Worm (Caenorhabditis elegans) whole organism, young adult: ENCODE measurements around the gene C16C10.1.

Experiments used
- B0261.1 ChIP-seq: sonication (generic microtip); optimal IDR thresholded peaks from 2 replicates; lab custom pipeline; 2016; ENCODE audit warnings: mild to moderate bottlenecking, missing genetic modification characterization, moderate library complexity, missing compliant biosample characterization
- B0336.3 ChIP-seq: fragments of 200-800 bp; sonication (Bioruptor generic); IDR thresholded peaks from 2 replicates; pipeline ENCODE4 v1.3.6; 2022; ENCODE audit warnings: missing genetic modification characterization, missing compliant biosample characterization
- C06A6.2 ChIP-seq: fragments of 200-800 bp; sonication (Bioruptor generic); conservative IDR thresholded peaks from 2 replicates; pipeline ENCODE4 v1.3.6; 2022; ENCODE audit warnings: missing genetic modification characterization, missing compliant biosample characterization
- F23B12.7 ChIP-seq: sonication (generic microtip); optimal IDR thresholded peaks from 2 replicates; lab custom pipeline; 2017; ENCODE audit warnings: missing genetic modification characterization, mild to moderate bottlenecking, missing compliant biosample characterization, antibody characterized with exemption, moderate library complexity; ENCODE audit not compliant: insufficient read depth
- F33H1.4 ChIP-seq: fragments of 200-800 bp; sonication (Bioruptor generic); IDR thresholded peaks from 2 replicates; pipeline ENCODE4 v1.3.6; 2022; ENCODE audit warnings: missing genetic modification reagents, missing genetic modification characterization, missing compliant biosample characterization
- F37B4.10 ChIP-seq: fragments of 200-800 bp; sonication (Bioruptor generic); IDR thresholded peaks from 2 replicates; pipeline ENCODE4 v1.3.6; 2022; ENCODE audit warnings: missing genetic modification characterization, missing compliant biosample characterization
- Y53F4B.3 ChIP-seq: fragments of 200-800 bp; sonication (Bioruptor generic); IDR thresholded peaks from 2 replicates; pipeline ENCODE4 v1.3.6; 2022; ENCODE audit warnings: missing genetic modification reagents, missing genetic modification characterization, missing compliant biosample characterization
- Y67H2A.10 ChIP-seq: fragments of 200-800 bp; sonication (Bioruptor generic); conservative IDR thresholded peaks from 2 replicates; pipeline ENCODE4 v1.3.6; 2022; ENCODE audit warnings: missing genetic modification reagents, missing genetic modification characterization, missing compliant biosample characterization
- Y79H2A.3 ChIP-seq: fragments of 200-800 bp; sonication (Bioruptor generic); conservative IDR thresholded peaks from 2 replicates; pipeline ENCODE4 v1.3.6; 2022; ENCODE audit warnings: missing genetic modification reagents, missing genetic modification characterization, missing compliant biosample characterization
- ZK185.1 ChIP-seq: sonication (generic microtip); optimal IDR thresholded peaks from 2 replicates; lab custom pipeline; 2016; ENCODE audit warnings: mild to moderate bottlenecking, missing genetic modification characterization, missing compliant biosample characterization; ENCODE audit not compliant: poor library complexity, severe bottlenecking
- akir-1 ChIP-seq: fragments of 200-800 bp; sonication (Bioruptor generic); optimal IDR thresholded peaks from 2 replicates; lab custom pipeline; 2018; ENCODE audit warnings: mild to moderate bottlenecking, missing genetic modification characterization, moderate library complexity, missing compliant biosample characterization
- ama-1 ChIP-seq, 3 experiments: fragments of 150-350 bp in 1 of 3; sonication (generic microtip) in 2 of 3; optimal IDR thresholded peaks; 2 replicates each; lab custom pipeline; 2014 to 2018; ENCODE audit warnings: missing biosample characterization in 2 of 3, missing genetic modification characterization in 2 of 3, missing genetic modification reagents in 2 of 3
- atf-7 ChIP-seq: sonication (generic microtip); optimal IDR thresholded peaks from 2 replicates; lab custom pipeline; 2017; ENCODE audit warnings: mild to moderate bottlenecking, missing genetic modification characterization, missing compliant biosample characterization
- athp-1 ChIP-seq: sonication (generic microtip); optimal IDR thresholded peaks from 2 replicates; lab custom pipeline; 2017; ENCODE audit warnings: mild to moderate bottlenecking, missing genetic modification characterization, missing compliant biosample characterization
- attf-3 ChIP-seq: fragments of 200-800 bp; sonication (Bioruptor generic); conservative IDR thresholded peaks from 2 replicates; pipeline ENCODE4 v1.3.6; 2022; ENCODE audit warnings: missing genetic modification reagents, missing genetic modification characterization, missing compliant biosample characterization
- attf-5 ChIP-seq: fragments of 200-800 bp; sonication (Bioruptor generic); optimal IDR thresholded peaks from 2 replicates; lab custom pipeline; 2018; ENCODE audit warnings: mild to moderate bottlenecking, missing genetic modification characterization, missing compliant biosample characterization
- cebp-1 ChIP-seq, 2 experiments: fragments of 200-800 bp in 1 of 2; sonication (Bioruptor generic) in 1 of 2; sonication (generic microtip) in 1 of 2; IDR thresholded peaks in 1 of 2; optimal IDR thresholded peaks in 1 of 2; 2 replicates each; pipeline versions ENCODE4 v1.3.6 to Lab custom; 2017 to 2022; ENCODE audit warnings: missing compliant biosample characterization in 2 of 2, missing genetic modification characterization in 2 of 2, mild to moderate bottlenecking in 1 of 2, missing genetic modification reagents in 1 of 2, moderate library complexity in 1 of 2
- chd-7 ChIP-seq: sonication (generic microtip); optimal IDR thresholded peaks from 2 replicates; lab custom pipeline; 2016; ENCODE audit warnings: mild to moderate bottlenecking, missing genetic modification characterization, moderate library complexity, missing compliant biosample characterization
- dpl-1 ChIP-seq: fragments of 150-350 bp; optimal IDR thresholded peaks from 2 replicates; lab custom pipeline; 2014; ENCODE audit warnings: missing biosample characterization, missing genetic modification reagents, missing genetic modification characterization
- egl-18 ChIP-seq: fragments of 200-800 bp; sonication (Bioruptor generic); IDR thresholded peaks from 2 replicates; pipeline ENCODE4 v1.3.6; 2022; ENCODE audit warnings: missing genetic modification reagents, missing genetic modification characterization, missing compliant biosample characterization
- hmg-1.2 ChIP-seq: fragments of 200-800 bp; sonication (Bioruptor generic); IDR thresholded peaks from 2 replicates; pipeline ENCODE4 v1.3.6; 2022; ENCODE audit warnings: missing genetic modification reagents, missing genetic modification characterization, missing compliant biosample characterization
- hmg-20 ChIP-seq: fragments of 200-800 bp; sonication (Bioruptor generic); IDR thresholded peaks from 2 replicates; pipeline ENCODE4 v1.3.6; 2022; ENCODE audit warnings: missing genetic modification reagents, missing genetic modification characterization, missing compliant biosample characterization
- hrde-1 ChIP-seq: sonication (generic microtip); optimal IDR thresholded peaks from 2 replicates; lab custom pipeline; 2016; ENCODE audit warnings: missing genetic modification characterization, mild to moderate bottlenecking, missing compliant biosample characterization, moderate library complexity, missing genotype, missing genetic modification reagents, borderline replicate concordance
- lag-1 ChIP-seq: fragments of 200-800 bp; sonication (Bioruptor generic); IDR thresholded peaks from 2 replicates; pipeline ENCODE4 v1.3.6; 2022; ENCODE audit warnings: missing genetic modification reagents, missing genetic modification characterization, missing compliant biosample characterization
- let-526 ChIP-seq: fragments of 200-800 bp; sonication (Bioruptor generic); IDR thresholded peaks from 2 replicates; pipeline ENCODE4 v1.3.6; 2022; ENCODE audit warnings: missing genetic modification reagents, missing genetic modification characterization, missing compliant biosample characterization
- lin-40 ChIP-seq: sonication (generic microtip); optimal IDR thresholded peaks from 2 replicates; lab custom pipeline; 2016; ENCODE audit warnings: missing genetic modification characterization, mild to moderate bottlenecking, missing compliant biosample characterization, missing genotype, missing genetic modification reagents
- lsl-1 ChIP-seq: fragments of 200-800 bp; sonication (Bioruptor generic); optimal IDR thresholded peaks from 2 replicates; lab custom pipeline; 2018; ENCODE audit warnings: mild to moderate bottlenecking, missing genetic modification characterization, moderate library complexity, missing compliant biosample characterization
- lsy-27 ChIP-seq: sonication (generic microtip); optimal IDR thresholded peaks from 2 replicates; lab custom pipeline; 2017; ENCODE audit warnings: missing genetic modification characterization, mild to moderate bottlenecking, missing compliant biosample characterization, antibody characterized with exemption, missing genotype, borderline replicate concordance; ENCODE audit not compliant: insufficient read depth
- madf-3 ChIP-seq: fragments of 200-800 bp; sonication (Bioruptor generic); IDR thresholded peaks from 2 replicates; pipeline ENCODE4 v1.3.6; 2022; ENCODE audit warnings: missing genetic modification reagents, missing genetic modification characterization, missing compliant biosample characterization
- nhr-120 ChIP-seq: fragments of 200-800 bp; sonication (Bioruptor generic); IDR thresholded peaks from 2 replicates; pipeline ENCODE4 v1.3.6; 2022; ENCODE audit warnings: missing genetic modification characterization, missing compliant biosample characterization
- nhr-80 ChIP-seq: sonication (generic microtip); optimal IDR thresholded peaks from 2 replicates; lab custom pipeline; 2016; ENCODE audit warnings: missing genetic modification characterization, missing compliant biosample characterization
- nhr-90 ChIP-seq: sonication (generic microtip); optimal IDR thresholded peaks from 2 replicates; lab custom pipeline; 2016; ENCODE audit warnings: missing genotype, mild to moderate bottlenecking, missing genetic modification characterization, missing compliant biosample characterization
- sdz-38 ChIP-seq: sonication (generic microtip); optimal IDR thresholded peaks from 2 replicates; lab custom pipeline; 2016; ENCODE audit warnings: missing genotype, missing genetic modification characterization, missing compliant biosample characterization
- snpc-1.3 ChIP-seq: sonication (generic microtip); optimal IDR thresholded peaks from 2 replicates; lab custom pipeline; 2017; ENCODE audit warnings: missing genetic modification characterization, mild to moderate bottlenecking, missing compliant biosample characterization, antibody characterized with exemption, moderate library complexity, missing genotype, missing genetic modification reagents; ENCODE audit not compliant: insufficient read depth
- snpc-4 ChIP-seq, 5 experiments: fragments of 150-350 bp in 1 of 5; sonication (generic microtip) in 4 of 5; optimal IDR thresholded peaks; 2 replicates each; lab custom pipeline; 2014 to 2018; ENCODE audit warnings: missing genetic modification characterization in 5 of 5, missing biosample characterization in 3 of 5, antibody characterized with exemption in 2 of 5, mild to moderate bottlenecking in 2 of 5, missing compliant biosample characterization in 2 of 5, missing genotype in 2 of 5, moderate library complexity in 2 of 5, missing genetic modification reagents in 1 of 5
- tbx-9 ChIP-seq: sonication (generic microtip); optimal IDR thresholded peaks from 2 replicates; lab custom pipeline; 2016; ENCODE audit warnings: borderline replicate concordance, missing genetic modification characterization, inconsistent platforms, missing compliant biosample characterization
- tlf-1 ChIP-seq: fragments of 200-800 bp; sonication (Bioruptor generic); optimal IDR thresholded peaks from 2 replicates; lab custom pipeline; 2018; ENCODE audit warnings: mild to moderate bottlenecking, missing genetic modification characterization, missing compliant biosample characterization
- zfh-2 ChIP-seq: fragments of 200-800 bp; sonication (Bioruptor generic); conservative IDR thresholded peaks from 2 replicates; pipeline ENCODE4 v1.3.6; 2022; ENCODE audit warnings: missing genetic modification reagents, missing genetic modification characterization, missing compliant biosample characterization
- ztf-28 ChIP-seq: fragments of 200-800 bp; sonication (Bioruptor generic); IDR thresholded peaks from 2 replicates; pipeline ENCODE4 v1.3.6; 2022; ENCODE audit warnings: missing genetic modification reagents, missing genetic modification characterization, missing compliant biosample characterization
- ztf-6 ChIP-seq: fragments of 200-800 bp; sonication (Bioruptor generic); IDR thresholded peaks from 2 replicates; pipeline ENCODE4 v1.3.6; 2022; ENCODE audit warnings: missing genetic modification reagents, missing genetic modification characterization, missing compliant biosample characterization

C16C10.1 gene

DNA sequence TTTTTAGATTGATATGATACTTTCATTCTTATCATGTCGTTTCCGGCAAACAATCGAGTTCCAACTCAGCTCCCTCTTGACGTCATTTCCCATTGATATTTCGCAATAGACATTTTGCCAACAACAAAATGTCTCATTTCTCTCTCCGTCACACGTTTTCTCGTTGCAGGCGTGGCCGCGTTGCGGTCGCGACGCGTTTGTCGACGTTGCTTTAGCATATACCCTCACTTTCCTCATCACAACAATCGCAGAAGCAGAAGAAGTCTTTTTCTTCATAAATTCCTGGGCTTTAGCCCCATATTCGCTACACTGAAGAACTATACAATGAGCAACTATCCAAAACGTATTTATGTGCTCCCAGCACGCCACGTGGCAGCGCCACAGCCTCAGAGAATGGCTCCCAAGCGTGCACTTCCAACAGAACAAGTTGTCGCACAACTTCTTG is 12.4 kb upstream of the C16C10.1 start, which contains the start of gene xbp-1 (continued):
- TF ChIP-seq lin-40 (tag; lab: Kevin White, UChicago) = peak; percentile 84
- no peak for TF ChIP-seq ztf-28
- TF ChIP-seq egl-18 (GFP tag; lab: Robert Waterston, UW) = 0 out of 2 replicates have a peak, but pooled peaks have one; percentile 23
- TF ChIP-seq sdz-38 = no peak
- TF ChIP-seq, all 124 proteins: peak for 53

ce11 chrIII:4191091-4191638 is 9.9 kb upstream of the C16C10.1 start, which contains the start of gene dnj-16:
Gene dnj-16 (plus strand): TSS chrIII:4191141.
- TF ChIP-seq Y67H2A.10 (no peak), F37B4.10 (GFP tag; lab: Robert Waterston, UW) (no peak), dpl-1 (GFP tag; lab: Kevin White, UChicago) (no peak), C06A6.2 (GFP tag; lab: Robert Waterston, UW) (no peak), nhr-80 (peak; percentile 31), hmg-1.2 (GFP tag; lab: Robert Waterston, UW) (peak; percentile 23; the same call in 1 of the 2 replicates), nhr-90 (tag; lab: Kevin White, UChicago) (no peak), lsy-27 (tag; lab: Kevin White, UChicago) (no peak), B0261.1 (tag; lab: Kevin White, UChicago) (no peak), tbx-9 (tag; lab: Kevin White, UChicago) (no peak), Y53F4B.3 (no peak), lag-1 (GFP tag; lab: Robert Waterston, UW) (no peak), lsl-1 (GFP tag; lab: Kevin White, UChicago) (peak; percentile 85), attf-3 (GFP tag; lab: Robert Waterston, UW) (no peak), B0336.3 (GFP tag; lab: Robert Waterston, UW) (no peak), hmg-20 (GFP tag; lab: Robert Waterston, UW) (no peak), snpc-1.3 (tag; lab: Kevin White, UChicago) (peak; percentile 24), athp-1 (tag; lab: Kevin White, UChicago) (no peak), zfh-2 (no peak), snpc-4 (GFP tag; optimal IDR thresholded peaks at IDR 0.05; lab: Kevin White, UChicago) (no peak), snpc-4 (tag; optimal IDR thresholded peaks at IDR 0.05; lab: Kevin White, UChicago) (no peak), tlf-1 (GFP tag; lab: Kevin White, UChicago) (no peak), madf-3 (GFP tag; lab: Robert Waterston, UW) (no peak), F23B12.7 (tag; lab: Kevin White, UChicago) (no peak), attf-5 (GFP tag; lab: Kevin White, UChicago) (peak; percentile 61), cebp-1 (GFP tag; IDR thresholded peaks at IDR 0.05; lab: Robert Waterston, UW) (peak; percentile 96), cebp-1 (tag; optimal IDR thresholded peaks at IDR 0.05; lab: Kevin White, UChicago) (peak; percentile 98)

ce11 chrIII:4190241-4190640 is 9.0 kb upstream of the C16C10.1 start, which contains the start of gene spp-28:
Gene spp-28 (minus strand): TSS chrIII:4190341.
- TF ChIP-seq nhr-120 (GFP tag; lab: Robert Waterston, UW) = no peak
- no peak for TF ChIP-seq atf-7 (tag; lab: Kevin White, UChicago)
- no peak for TF ChIP-seq let-526 (GFP tag; lab: Robert Waterston, UW)
- no peak for TF ChIP-seq ama-1 (optimal IDR thresholded peaks at IDR 0.05; lab: Kevin White, UChicago)
- no peak for TF ChIP-seq ama-1 (GFP tag; optimal IDR thresholded peaks at IDR 0.05; lab: Kevin White, UChicago)
- no peak for TF ChIP-seq hrde-1 (tag; lab: Kevin White, UChicago)
- TF ChIP-seq ZK185.1 = no peak
- no peak for TF ChIP-seq sdz-38
- TF ChIP-seq lsy-27 (tag; lab: Kevin White, UChicago) = no peak
- no peak for TF ChIP-seq snpc-1.3 (tag; lab: Kevin White, UChicago)
- no peak for TF ChIP-seq Y67H2A.10
- no peak for TF ChIP-seq Y79H2A.3 (GFP tag; lab: Robert Waterston, UW)
- no peak for TF ChIP-seq egl-18 (GFP tag; lab: Robert Waterston, UW)
- no peak for TF ChIP-seq B0336.3 (GFP tag; lab: Robert Waterston, UW)
- no peak for TF ChIP-seq ztf-6
- TF ChIP-seq akir-1 (GFP tag; lab: Kevin White, UChicago) = no peak
- TF ChIP-seq F33H1.4 (GFP tag; lab: Robert Waterston, UW) = no peak
- TF ChIP-seq cebp-1 (GFP tag; IDR thresholded peaks at IDR 0.05; lab: Robert Waterston, UW) = no peak
- TF ChIP-seq cebp-1 (tag; optimal IDR thresholded peaks at IDR 0.05; lab: Kevin White, UChicago) = no peak
- TF ChIP-seq chd-7 (tag; lab: Kevin White, UChicago) = no peak
- TF ChIP-seq, all 124 proteins: peak for 0
